Worm (Caenorhabditis elegans): ENCODE measurements around the gene srx-86.

srx-86 gene

DNA sequence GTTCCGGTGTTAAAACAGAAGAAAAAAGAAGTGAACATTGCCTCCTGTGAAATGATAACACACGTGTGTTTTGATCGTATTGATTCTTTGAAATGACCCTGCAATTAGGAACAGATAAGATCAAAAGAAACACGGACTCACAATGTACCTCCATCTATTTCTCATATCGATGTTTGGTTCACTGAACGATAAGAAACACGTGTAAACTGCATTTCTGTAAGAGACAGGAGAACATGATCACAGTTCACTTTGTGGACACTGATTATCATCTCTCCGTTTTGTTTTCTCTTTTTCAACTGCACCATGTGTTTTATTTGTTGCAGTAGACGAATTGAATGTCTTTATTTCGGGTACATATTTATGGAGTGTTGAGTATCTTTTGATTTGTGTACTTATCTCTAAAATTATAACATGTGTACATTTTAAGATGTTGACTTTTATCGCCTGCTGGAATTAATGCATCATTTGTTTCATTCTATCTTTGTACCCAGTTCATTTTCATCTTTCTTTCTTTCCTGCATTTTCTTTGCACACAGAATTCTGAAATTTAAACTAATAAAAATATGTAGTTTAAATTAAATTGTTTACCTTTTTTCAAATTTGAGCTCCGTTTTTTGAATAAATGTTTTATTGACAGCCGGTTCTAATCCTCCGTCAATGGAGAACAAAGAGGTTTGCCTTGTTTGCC, 10.2 kb downstream of the srx-86 start, which contains the start of the genes H12C20.7 and nhr-68 (continued):
- no peak for TF ChIP-seq nfya-2 (GFP tag; IDR thresholded peaks at IDR 0.05)
- TF ChIP-seq nhr-80 (tag; optimal IDR thresholded peaks at IDR 0.05): peak; percentile 98
- no peak for TF ChIP-seq ztf-25 (GFP tag; IDR thresholded peaks at IDR 0.05)
- no peak for TF ChIP-seq F55B11.4 (tag; optimal IDR thresholded peaks at IDR 0.05; ENCODE audit: borderline replicate concordance, insufficient read depth)
- no peak for TF ChIP-seq ama-1 (optimal IDR thresholded peaks at IDR 0.05)
- no peak for TF ChIP-seq ama-1 (GFP tag; optimal IDR thresholded peaks at IDR 0.05)
- no peak for TF ChIP-seq let-526 (GFP tag; IDR thresholded peaks at IDR 0.05)
- TF ChIP-seq Y95B8A.8 (GFP tag; IDR thresholded peaks at IDR 0.05): no peak
- TF ChIP-seq rcor-1 (GFP tag; IDR thresholded peaks at IDR 0.05): 0 out of 2 replicates have a peak, but pooled peaks have one; percentile 16
- TF ChIP-seq somi-1 (GFP tag; optimal IDR thresholded peaks at IDR 0.05): peak; percentile 97
- peak; percentile 91 for TF ChIP-seq tlf-1 (GFP tag; optimal IDR thresholded peaks at IDR 0.05)
- TF ChIP-seq snpc-1.1 (tag; optimal IDR thresholded peaks at IDR 0.05; ENCODE audit: insufficient read depth): no peak
- no peak for TF ChIP-seq aptf-3 (GFP tag; IDR thresholded peaks at IDR 0.05)
- no peak for TF ChIP-seq F10E7.11 (tag; optimal IDR thresholded peaks at IDR 0.05)
- no peak for TF ChIP-seq tbx-9 (tag; optimal IDR thresholded peaks at IDR 0.05; ENCODE audit: borderline replicate concordance)
- peak; percentile 60 for TF ChIP-seq lin-54 (GFP tag; optimal IDR thresholded peaks at IDR 0.05)
- no peak for TF ChIP-seq ccch-3 (GFP tag; optimal IDR thresholded peaks at IDR 0.05)
- peak; percentile 51; the same call in 1 of the 2 replicates for TF ChIP-seq lin-26 (GFP tag; IDR thresholded peaks at IDR 0.05)
- TF ChIP-seq madf-6 (GFP tag; IDR thresholded peaks at IDR 0.05): no peak
- no peak for TF ChIP-seq dpl-1 (GFP tag; optimal IDR thresholded peaks at IDR 0.05)
- TF ChIP-seq ztf-26 (tag; optimal IDR thresholded peaks at IDR 0.05): peak; percentile 97
- peak; percentile 95 for TF ChIP-seq atf-7 (tag; optimal IDR thresholded peaks at IDR 0.05)
- no peak for TF ChIP-seq D2030.7 (GFP tag; IDR thresholded peaks at IDR 0.05)
- peak; percentile 95 for TF ChIP-seq lin-40 (tag; optimal IDR thresholded peaks at IDR 0.05)
- TF ChIP-seq lsy-27 (tag; optimal IDR thresholded peaks at IDR 0.05; ENCODE audit: borderline replicate concordance, insufficient read depth): no peak
- TF ChIP-seq hsf-1 (GFP tag; IDR thresholded peaks at IDR 0.05): no peak
- no peak for TF ChIP-seq hrde-1 (tag; optimal IDR thresholded peaks at IDR 0.05; ENCODE audit: borderline replicate concordance)
- TF ChIP-seq ztf-6 (GFP tag; IDR thresholded peaks at IDR 0.05): no peak
- TF ChIP-seq mel-28 (tag; optimal IDR thresholded peaks at IDR 0.05; ENCODE audit: borderline replicate concordance): no peak
- peak; percentile 37 for TF ChIP-seq ztf-18 (tag; optimal IDR thresholded peaks at IDR 0.05)
- no peak for TF ChIP-seq ceh-79 (tag; optimal IDR thresholded peaks at IDR 0.05)
- TF ChIP-seq F52B5.7 (tag; optimal IDR thresholded peaks at IDR 0.05): peak; percentile 63
- no peak for TF ChIP-seq F33H1.4 (GFP tag; IDR thresholded peaks at IDR 0.05)
- TF ChIP-seq sea-2 (GFP tag; IDR thresholded peaks at IDR 0.05): no peak
- TF ChIP-seq let-607 (tag; optimal IDR thresholded peaks at IDR 0.05): peak; percentile 28 to 76

DNA sequence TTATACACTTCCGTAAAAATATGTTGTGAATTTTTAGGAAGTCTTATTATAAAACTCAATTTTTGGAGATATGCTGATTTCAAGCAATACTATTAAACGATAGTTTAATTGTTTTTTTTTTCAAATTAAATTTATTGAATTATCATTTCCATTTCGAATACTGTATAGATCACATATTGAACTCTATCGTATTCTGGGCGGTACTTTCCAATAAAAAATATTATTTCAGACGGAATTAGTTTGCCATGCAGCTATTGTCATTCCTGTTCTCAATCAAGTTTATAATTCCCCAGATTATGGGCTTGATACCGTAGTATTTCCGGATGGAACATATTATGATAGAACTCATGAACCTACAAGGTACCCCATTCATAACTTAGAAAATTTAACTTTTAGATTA, 11.8 kb downstream of the srx-86 start:
- no peak for TF ChIP-seq ztf-3 (GFP tag; optimal IDR thresholded peaks at IDR 0.05)
- TF ChIP-seq nhr-80 (tag; optimal IDR thresholded peaks at IDR 0.05): peak; percentile 19

DNA sequence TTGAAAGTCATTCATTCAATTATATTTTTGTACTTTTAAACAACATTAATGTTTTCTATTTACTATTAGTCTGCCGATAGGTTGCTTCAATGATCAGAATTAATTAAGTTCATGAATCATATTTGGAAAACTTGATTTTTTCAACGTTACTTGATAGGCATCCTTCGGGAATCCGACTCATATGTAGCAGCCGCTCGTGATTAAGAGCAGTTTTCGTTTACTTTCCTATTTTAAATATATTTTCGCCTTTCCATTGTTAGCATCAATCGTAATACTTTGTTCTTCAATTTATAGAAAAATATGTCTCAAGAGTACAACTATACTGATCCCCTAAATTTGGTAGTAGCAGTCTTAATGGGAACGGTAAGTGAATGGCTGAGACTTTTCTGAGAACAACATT, 18.1 kb downstream of the srx-86 start, which contains the start of gene srx-90:
Gene srx-90 (plus strand): TSS at position 301 of the 400 bp plus-strand sequence.
- TF ChIP-seq Y53G8AR.9 (GFP tag; conservative IDR thresholded peaks at IDR 0.05) (no peak), ztf-28 (GFP tag; IDR thresholded peaks at IDR 0.05) (no peak), lin-26 (GFP tag; IDR thresholded peaks at IDR 0.05) (no peak), madf-8 (GFP tag; conservative IDR thresholded peaks at IDR 0.05) (no peak), ccch-3 (GFP tag; optimal IDR thresholded peaks at IDR 0.05) (no peak), ceh-27 (GFP tag; optimal IDR thresholded peaks at IDR 0.05) (no peak), nhr-90 (tag; optimal IDR thresholded peaks at IDR 0.05) (no peak), nfyb-1 (GFP tag; IDR thresholded peaks at IDR 0.05) (no peak), F39B2.1 (GFP tag; IDR thresholded peaks at IDR 0.05) (no peak), nhr-80 (tag; optimal IDR thresholded peaks at IDR 0.05) (no peak), snpc-1.1 (tag; optimal IDR thresholded peaks at IDR 0.05; ENCODE audit: insufficient read depth) (no peak)
